Worm (Caenorhabditis elegans) whole organism, midembryonic: ENCODE results near the gene C06A1.3.

Experiments used
- T22C8.4 ChIP-seq: fragments of 200-800 bp; sonication (Bioruptor generic); IDR thresholded peaks from 2 replicates; pipeline ENCODE4 v1.3.6; 2022; ENCODE audit warnings: missing genetic modification characterization, missing compliant biosample characterization
- cog-1 ChIP-seq: sonication (generic microtip); optimal IDR thresholded peaks from 2 replicates; lab custom pipeline; 2016; ENCODE audit warnings: missing genetic modification characterization, missing compliant biosample characterization
- flt-1 ChIP-seq: fragments of 200-800 bp; sonication (Bioruptor generic); IDR thresholded peaks from 2 replicates; pipeline ENCODE4 v1.3.6; 2022; ENCODE audit warnings: missing genetic modification characterization, missing compliant biosample characterization
- klf-2 ChIP-seq: fragments of 200-800 bp; sonication (Bioruptor generic); conservative IDR thresholded peaks from 2 replicates; pipeline ENCODE4 v1.3.6; 2022; ENCODE audit warnings: missing genetic modification reagents, missing genetic modification characterization, missing compliant biosample characterization
- med-1 ChIP-seq: sonication (generic microtip); optimal IDR thresholded peaks from 2 replicates; lab custom pipeline; 2017; ENCODE audit warnings: missing genetic modification characterization, mild to moderate bottlenecking, missing compliant biosample characterization, antibody characterized with exemption, missing genetic modification reagents; ENCODE audit not compliant: insufficient read depth
- ref-1 ChIP-seq: fragments of 200-800 bp; sonication (Bioruptor generic); conservative IDR thresholded peaks from 2 replicates; pipeline ENCODE4 v1.3.6; 2022; ENCODE audit warnings: missing genetic modification reagents, missing genetic modification characterization, missing compliant biosample characterization
- tab-1 ChIP-seq: fragments of 200-800 bp; sonication (Bioruptor generic); IDR thresholded peaks from 2 replicates; pipeline ENCODE4 v1.3.6; 2022; ENCODE audit warnings: missing genetic modification characterization, missing compliant biosample characterization
- ztf-23 ChIP-seq: fragments of 200-800 bp; sonication (Bioruptor generic); IDR thresholded peaks from 2 replicates; pipeline ENCODE4 v1.3.6; 2022; ENCODE audit warnings: missing genetic modification reagents, missing genetic modification characterization, missing compliant biosample characterization
- ztf-29 ChIP-seq: fragments of 200-800 bp; sonication (Bioruptor generic); IDR thresholded peaks from 2 replicates; pipeline ENCODE4 v1.3.6; 2022; ENCODE audit warnings: missing genetic modification reagents, missing genetic modification characterization, missing compliant biosample characterization

C06A1.3 gene

ce11 chrII:10587742-10588141, 15.7 kb downstream of the C06A1.3 start, which contains the start of gene crn-3:
Gene crn-3, plus strand, starts transcription at chrII:10588042.
- TF ChIP-seq klf-2 (GFP tag; lab: Robert Waterston, UW): no peak
- TF ChIP-seq flt-1: no peak
- no peak for TF ChIP-seq cog-1 (tag; lab: Kevin White, UChicago)
- no peak for TF ChIP-seq T22C8.4 (GFP tag; lab: Robert Waterston, UW)
- no peak for TF ChIP-seq ref-1 (GFP tag; lab: Robert Waterston, UW)
- TF ChIP-seq ztf-23 (GFP tag; lab: Robert Waterston, UW): no peak
- no peak for TF ChIP-seq med-1 (GFP tag; lab: Kevin White, UChicago)
- TF ChIP-seq ztf-29 (GFP tag; lab: Robert Waterston, UW): no peak
- TF ChIP-seq tab-1: no peak

ce11 chrII:10592452-10592851, 20.4 kb downstream of the C06A1.3 start, which contains the start of gene crn-5:
Gene crn-5, plus strand, starts transcription at chrII:10592752.
- TF ChIP-seq ztf-29 (GFP tag; lab: Robert Waterston, UW): no peak
- TF ChIP-seq med-1 (GFP tag; lab: Kevin White, UChicago): no peak
- no peak for TF ChIP-seq ref-1 (GFP tag; lab: Robert Waterston, UW)
- no peak for TF ChIP-seq ztf-23 (GFP tag; lab: Robert Waterston, UW)
- TF ChIP-seq klf-2 (GFP tag; lab: Robert Waterston, UW): no peak
- TF ChIP-seq tab-1: no peak
- no peak for TF ChIP-seq T22C8.4 (GFP tag; lab: Robert Waterston, UW)
- no peak for TF ChIP-seq flt-1

ce11 chrII:10594312-10594711, 22.2 kb downstream of the C06A1.3 start:
- TF ChIP-seq flt-1 (no peak), tab-1 (no peak), ref-1 (GFP tag; lab: Robert Waterston, UW) (no peak)

ce11 chrII:10594758-10595157, 22.7 kb downstream of the C06A1.3 start, which contains the start of gene C14A4.6:
Gene C14A4.6, minus strand, starts transcription at chrII:10594776.
- TF ChIP-seq med-1 (GFP tag; lab: Kevin White, UChicago) (no peak), T22C8.4 (GFP tag; lab: Robert Waterston, UW) (no peak), flt-1 (no peak), ztf-29 (GFP tag; lab: Robert Waterston, UW) (no peak), ztf-23 (GFP tag; lab: Robert Waterston, UW) (no peak)

ce11 chrII:10596462-10596861, 24.4 kb downstream of the C06A1.3 start, which contains the start of gene C14A4.7:
Gene C14A4.7, minus strand, starts transcription at chrII:10596562.
- no peak for TF ChIP-seq ztf-23 (GFP tag; lab: Robert Waterston, UW)
- no peak for TF ChIP-seq med-1 (GFP tag; lab: Kevin White, UChicago)
- no peak for TF ChIP-seq flt-1
- no peak for TF ChIP-seq ztf-29 (GFP tag; lab: Robert Waterston, UW)
- TF ChIP-seq cog-1 (tag; lab: Kevin White, UChicago): no peak
- TF ChIP-seq T22C8.4 (GFP tag; lab: Robert Waterston, UW): no peak
- no peak for TF ChIP-seq tab-1
- TF ChIP-seq ref-1 (GFP tag; lab: Robert Waterston, UW): no peak
- TF ChIP-seq klf-2 (GFP tag; lab: Robert Waterston, UW): no peak

ce11 chrII:10598039-10598438, 26.0 kb downstream of the C06A1.3 start, which contains the start of gene C14A4.8:
Gene C14A4.8, minus strand, starts transcription at chrII:10598139.
- TF ChIP-seq klf-2 (GFP tag; lab: Robert Waterston, UW) (no peak), med-1 (GFP tag; lab: Kevin White, UChicago) (no peak), T22C8.4 (GFP tag; lab: Robert Waterston, UW) (no peak), tab-1 (no peak), ztf-29 (GFP tag; lab: Robert Waterston, UW) (no peak), cog-1 (tag; lab: Kevin White, UChicago) (no peak), flt-1 (no peak), ref-1 (GFP tag; lab: Robert Waterston, UW) (no peak)

ce11 chrII:10598970-10599369, 26.9 kb downstream of the C06A1.3 start, which contains the start of gene C14A4.9:
Gene C14A4.9, plus strand, starts transcription at chrII:10599337.
- TF ChIP-seq tab-1: no peak
- TF ChIP-seq klf-2 (GFP tag; lab: Robert Waterston, UW): no peak
- TF ChIP-seq med-1 (GFP tag; lab: Kevin White, UChicago): no peak
- no peak for TF ChIP-seq ref-1 (GFP tag; lab: Robert Waterston, UW)
- TF ChIP-seq T22C8.4 (GFP tag; lab: Robert Waterston, UW): no peak

ce11 chrII:10602184-10602583, 30.1 kb downstream of the C06A1.3 start, which contains the start of gene srv-2:
Gene srv-2, minus strand, starts transcription at chrII:10602284.
- TF ChIP-seq tab-1 (no peak), ztf-23 (GFP tag; lab: Robert Waterston, UW) (no peak), ztf-29 (GFP tag; lab: Robert Waterston, UW) (no peak), T22C8.4 (GFP tag; lab: Robert Waterston, UW) (no peak), klf-2 (GFP tag; lab: Robert Waterston, UW) (no peak), cog-1 (tag; lab: Kevin White, UChicago) (no peak), flt-1 (no peak), ref-1 (GFP tag; lab: Robert Waterston, UW) (no peak)

ce11 chrII:10603560-10603959, 31.5 kb downstream of the C06A1.3 start:
- TF ChIP-seq ref-1 (GFP tag; lab: Robert Waterston, UW) (no peak), ztf-29 (GFP tag; lab: Robert Waterston, UW) (no peak), tab-1 (no peak), klf-2 (GFP tag; lab: Robert Waterston, UW) (no peak), ztf-23 (GFP tag; lab: Robert Waterston, UW) (no peak), flt-1 (no peak), T22C8.4 (GFP tag; lab: Robert Waterston, UW) (no peak), med-1 (GFP tag; lab: Kevin White, UChicago) (no peak), cog-1 (tag; lab: Kevin White, UChicago) (no peak)

- TF ChIP-seq ztf-23 (GFP tag; lab: Robert Waterston, UW): no peak
- TF ChIP-seq cog-1 (tag; lab: Kevin White, UChicago): no peak
- TF ChIP-seq ztf-29 (GFP tag; lab: Robert Waterston, UW): no peak
- no peak for TF ChIP-seq ref-1 (GFP tag; lab: Robert Waterston, UW)
- no peak for TF ChIP-seq tab-1
- no peak for TF ChIP-seq flt-1
- no peak for TF ChIP-seq med-1 (GFP tag; lab: Kevin White, UChicago)
- no peak for TF ChIP-seq T22C8.4 (GFP tag; lab: Robert Waterston, UW)
- TF ChIP-seq klf-2 (GFP tag; lab: Robert Waterston, UW): no peak
Measured at ce11 chrII:10605512-10605911, 33.4 kb downstream of the C06A1.3 start, which contains the start of gene taf-13. Gene taf-13, minus strand, starts transcription at chrII:10605612.
